Fruit fly (Drosophila melanogaster): ENCODE results near the gene Cyp28d2.
A peak's percentile ranks its signal among the peaks of the same experiment; 100 is the strongest.

The Cyp28d2 gene

dm6 chr2L:5256036-5256846 is 49.2 kb downstream of the Cyp28d2 start (continued):
- TF ChIP-seq Gug (GFP tag; IDR thresholded peaks at IDR 0.05), result peak; percentile 20; the same call in 1 of the 2 replicates
- TF ChIP-seq CG6276 (GFP tag; optimal IDR thresholded peaks at IDR 0.05), result no peak
- peak; percentile 59 for TF ChIP-seq CG6854 (GFP tag; optimal IDR thresholded peaks at IDR 0.05)
- TF ChIP-seq CG6163 (GFP tag; IDR thresholded peaks at IDR 0.05), result peak; percentile 80
- peak; percentile 63 for TF ChIP-seq Ets21C (GFP tag; optimal IDR thresholded peaks at IDR 0.05)
- TF ChIP-seq Hr39 (GFP tag; optimal IDR thresholded peaks at IDR 0.05), result peak; percentile 85
- peak; percentile 84 for TF ChIP-seq Eip93F (GFP tag; optimal IDR thresholded peaks at IDR 0.05)
- peak; percentile 4 to 32 for TF ChIP-seq salr (GFP tag; optimal IDR thresholded peaks at IDR 0.05)
- peak; percentile 84 for TF ChIP-seq topi (GFP tag; optimal IDR thresholded peaks at IDR 0.05)
- peak; percentile 59 for TF ChIP-seq CG10669 (GFP tag; optimal IDR thresholded peaks at IDR 0.05)
- TF ChIP-seq CG3032 (tag; optimal IDR thresholded peaks at IDR 0.05), result peak; percentile 39
- no peak for TF ChIP-seq fd85E (GFP tag; optimal IDR thresholded peaks at IDR 0.05)
- TF ChIP-seq CG31627 (GFP tag; optimal IDR thresholded peaks at IDR 0.05), result peak; percentile 83
- TF ChIP-seq Smox (GFP tag; optimal IDR thresholded peaks at IDR 0.05), result peak; percentile 81
- peak; percentile 61 for TF ChIP-seq CG34406 (GFP tag; optimal IDR thresholded peaks at IDR 0.05)
- TF ChIP-seq Met (GFP tag; optimal IDR thresholded peaks at IDR 0.05), result peak; percentile 89
- TF ChIP-seq net (GFP tag; optimal IDR thresholded peaks at IDR 0.05), result peak; percentile 56
- peak; percentile 63 for TF ChIP-seq achi (GFP tag; optimal IDR thresholded peaks at IDR 0.05)
- peak; percentile 78 for TF ChIP-seq acj6 (GFP tag; optimal IDR thresholded peaks at IDR 0.05)
- no peak; the same call in 1 of the 2 replicates for TF ChIP-seq CG11294 (GFP tag; IDR thresholded peaks at IDR 0.05)
- TF ChIP-seq CG10631 (GFP tag; optimal IDR thresholded peaks at IDR 0.05), result peak; percentile 51
- no peak for TF ChIP-seq Lpt (GFP tag; optimal IDR thresholded peaks at IDR 0.05)
- peak; percentile 51 for TF ChIP-seq Hr4 (GFP tag; optimal IDR thresholded peaks at IDR 0.05)
- TF ChIP-seq CG16779 (tag; optimal IDR thresholded peaks at IDR 0.05), result no peak
- peak; percentile 25 for TF ChIP-seq Blimp-1 (GFP tag; optimal IDR thresholded peaks at IDR 0.05)
- no peak for TF ChIP-seq CG15336 (GFP tag; IDR thresholded peaks at IDR 0.05)
- TF ChIP-seq CG11762 (GFP tag; optimal IDR thresholded peaks at IDR 0.05; ENCODE audit: insufficient read depth), result peak; percentile 54
- peak; percentile 44 for TF ChIP-seq spab (GFP tag; optimal IDR thresholded peaks at IDR 0.05)
- TF ChIP-seq CG4318 (GFP tag; optimal IDR thresholded peaks at IDR 0.05), result peak; percentile 6

Measured in whole organism, prepupa.